Fruit fly (Drosophila melanogaster): ENCODE data around the gene CG15142.

DNA sequence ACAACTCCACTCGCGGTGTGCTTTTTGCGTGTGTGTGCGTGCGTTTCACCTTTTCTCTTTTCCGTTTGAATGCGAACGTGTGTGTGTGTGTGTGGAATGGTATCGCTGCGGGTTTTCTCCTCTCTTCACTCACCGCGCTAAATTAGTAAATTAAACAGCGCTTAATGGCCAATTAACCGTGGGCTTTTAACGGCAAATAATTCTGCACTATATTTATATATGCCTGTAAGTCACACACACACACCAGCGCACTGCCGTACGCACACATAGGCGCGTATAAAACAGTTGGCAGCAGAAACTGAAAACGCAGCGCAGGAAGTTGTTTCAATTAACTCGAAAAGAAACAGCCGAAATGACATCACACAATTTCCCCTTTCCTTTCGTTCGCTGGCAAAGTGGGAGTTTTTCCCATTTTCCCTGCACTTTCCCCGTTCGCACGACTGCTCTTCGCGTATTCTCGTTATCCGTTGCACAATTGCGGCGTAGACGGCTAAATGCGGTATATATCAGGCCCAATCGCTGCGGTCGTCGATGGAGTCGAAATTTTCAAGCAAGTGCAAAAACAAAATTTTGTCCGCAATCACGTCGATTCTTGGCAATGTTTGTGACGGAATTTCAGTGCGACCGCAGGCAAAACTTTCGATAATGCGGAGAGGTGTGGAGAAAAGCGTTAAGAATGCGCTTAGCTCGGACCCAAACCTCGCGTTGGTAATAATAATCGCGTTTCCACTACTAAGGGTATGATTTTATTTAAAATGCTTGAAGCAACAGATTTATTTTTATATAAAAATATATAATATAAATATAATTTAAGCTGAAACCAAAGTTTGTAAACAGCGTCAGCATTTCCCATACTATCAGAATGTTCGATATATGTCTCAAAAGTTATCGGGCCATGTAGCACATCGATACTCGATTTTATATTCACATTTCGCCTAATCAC, 25.8 kb downstream of the CG15142 start, which contains the start of gene BicD:
- TF ChIP-seq Dll (optimal IDR thresholded peaks at IDR 0.05) (no peak), usp (GFP tag; optimal IDR thresholded peaks at IDR 0.05) (no peak), EcR (GFP tag; optimal IDR thresholded peaks at IDR 0.05) (no peak), psq (optimal IDR thresholded peaks at IDR 0.05) (no peak), CG8478 (optimal IDR thresholded peaks at IDR 0.05) (no peak), pan (optimal IDR thresholded peaks at IDR 0.05) (no peak)

All from whole organism.